Worm (Caenorhabditis elegans) whole organism, L3 larva: ENCODE data around the gene T06E8.2.

Experiments
- ceh-28 ChIP-seq: fragments of 150-350 bp; optimal IDR thresholded peaks from 2 replicates; lab custom pipeline; 2014; ENCODE audit warnings: missing biosample characterization, missing genetic modification reagents, missing genetic modification characterization
- daf-12 ChIP-seq: fragments of 150-350 bp; optimal IDR thresholded peaks from 2 replicates; lab custom pipeline; 2014; ENCODE audit warnings: missing biosample characterization, missing genetic modification reagents, missing genetic modification characterization
- fkh-2 ChIP-seq: fragments of 150-350 bp; optimal IDR thresholded peaks from 2 replicates; lab custom pipeline; 2014; ENCODE audit warnings: missing biosample characterization, missing genetic modification reagents, missing genetic modification characterization
- lin-15B ChIP-seq: fragments of 150-350 bp; optimal IDR thresholded peaks from 2 replicates; lab custom pipeline; 2014; ENCODE audit warnings: missing biosample characterization, missing genetic modification characterization
- mdl-1 ChIP-seq: fragments of 150-350 bp; optimal IDR thresholded peaks from 2 replicates; lab custom pipeline; 2014; ENCODE audit warnings: missing biosample characterization, missing genetic modification characterization
- nhr-12 ChIP-seq: fragments of 150-350 bp; optimal IDR thresholded peaks from 2 replicates; lab custom pipeline; 2014; ENCODE audit warnings: missing biosample characterization, missing genetic modification characterization
- nhr-23 ChIP-seq: fragments of 150-350 bp; optimal IDR thresholded peaks from 2 replicates; lab custom pipeline; 2014; ENCODE audit warnings: missing biosample characterization, missing genetic modification reagents, missing genetic modification characterization
- nhr-25 ChIP-seq: sonication (generic microtip); optimal IDR thresholded peaks from 2 replicates; lab custom pipeline; 2017; ENCODE audit warnings: missing biosample characterization, missing genetic modification characterization
- nhr-28 ChIP-seq: fragments of 150-350 bp; optimal IDR thresholded peaks from 2 replicates; lab custom pipeline; 2014; ENCODE audit warnings: missing biosample characterization, missing genetic modification characterization
- nhr-67 ChIP-seq: fragments of 150-350 bp; optimal IDR thresholded peaks from 2 replicates; lab custom pipeline; 2014; ENCODE audit warnings: missing biosample characterization, missing genetic modification characterization
- zag-1 ChIP-seq: fragments of 150-350 bp; optimal IDR thresholded peaks from 2 replicates; lab custom pipeline; 2014; ENCODE audit warnings: missing biosample characterization, missing genetic modification characterization

The T06E8.2 gene

ce11 chrV:9986177-9986576 is 50.0 kb downstream of the T06E8.2 start, which contains the start of gene rmd-2:
rmd-2 (minus strand) TSS chrV:9986277.
- TF ChIP-seq daf-12 (tag; lab: Kevin White, UChicago) (no peak), nhr-25 (no peak), nhr-67 (tag; lab: Kevin White, UChicago) (no peak), ceh-28 (tag; lab: Kevin White, UChicago) (no peak), nhr-23 (no peak), zag-1 (no peak), lin-15B (no peak), mdl-1 (tag; lab: Kevin White, UChicago) (no peak), nhr-12 (no peak), nhr-28 (tag; lab: Kevin White, UChicago) (no peak), fkh-2 (no peak)
